Fruit fly (Drosophila melanogaster): ENCODE results near the gene CG10375.

Gene CG10375

DNA sequence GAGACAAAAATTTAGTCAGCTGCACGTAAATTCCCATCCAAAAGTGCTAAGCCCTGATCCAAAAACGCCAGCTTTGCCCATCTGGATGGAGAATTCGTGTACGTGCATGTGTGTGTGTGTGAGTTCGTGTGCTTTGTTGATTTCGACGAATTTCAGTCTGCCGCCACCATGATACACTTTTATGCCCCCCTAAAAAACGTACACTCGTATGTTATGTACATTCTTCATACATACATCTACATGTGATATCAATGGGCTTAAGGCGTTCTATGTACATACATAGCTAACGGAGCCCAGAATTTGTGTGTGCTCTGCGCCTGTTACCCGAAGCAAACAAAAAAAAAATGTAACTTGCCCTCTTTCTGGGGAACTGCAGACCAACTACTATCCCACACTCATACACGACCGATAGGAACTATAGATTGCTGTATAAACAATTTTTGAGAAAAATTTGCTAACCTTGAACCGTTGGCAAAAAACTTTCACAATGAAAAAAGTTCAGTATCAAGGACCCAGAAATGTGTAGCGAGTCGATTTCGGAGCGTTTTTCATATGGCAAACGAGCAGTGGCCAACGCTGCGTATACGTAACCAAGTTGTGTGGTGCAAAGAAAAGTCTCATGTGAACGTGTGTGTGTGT, 41.7 kb upstream of the CG10375 start (continued):
- no peak for TF ChIP-seq ara (GFP tag; IDR thresholded peaks at IDR 0.05)
- TF ChIP-seq HHEX (GFP tag; optimal IDR thresholded peaks at IDR 0.05) = no peak
- TF ChIP-seq CG8281 (tag; optimal IDR thresholded peaks at IDR 0.05) = no peak
- TF ChIP-seq CG33213 (GFP tag; optimal IDR thresholded peaks at IDR 0.05) = no peak
- no peak for TF ChIP-seq sima (GFP tag; optimal IDR thresholded peaks at IDR 0.05)
- TF ChIP-seq pb (GFP tag; optimal IDR thresholded peaks at IDR 0.05) = no peak
- no peak for TF ChIP-seq CG11456 (GFP tag; IDR thresholded peaks at IDR 0.05)
- TF ChIP-seq bab2 (GFP tag; optimal IDR thresholded peaks at IDR 0.05) = no peak
- TF ChIP-seq Optix (GFP tag; IDR thresholded peaks at IDR 0.05) = no peak
- no peak for TF ChIP-seq crol (GFP tag; IDR thresholded peaks at IDR 0.05)
- no peak for TF ChIP-seq Taf1 (GFP tag; IDR thresholded peaks at IDR 0.05)
- TF ChIP-seq CG6765 (GFP tag; optimal IDR thresholded peaks at IDR 0.05) = no peak
- no peak for TF ChIP-seq hth (optimal IDR thresholded peaks at IDR 0.05)
- no peak for TF ChIP-seq dm (GFP tag; optimal IDR thresholded peaks at IDR 0.05)
- no peak for TF ChIP-seq ap (GFP tag; IDR thresholded peaks at IDR 0.05)
- no peak for TF ChIP-seq ERR (GFP tag; optimal IDR thresholded peaks at IDR 0.05)
- TF ChIP-seq CG14965 (GFP tag; optimal IDR thresholded peaks at IDR 0.05; ENCODE audit: borderline replicate concordance) = no peak
- no peak for TF ChIP-seq p53 (GFP tag; optimal IDR thresholded peaks at IDR 0.05)
- no peak for TF ChIP-seq CG12219 (GFP tag; optimal IDR thresholded peaks at IDR 0.05)
- TF ChIP-seq BEAF-32 (GFP tag; optimal IDR thresholded peaks at IDR 0.05) = no peak
- TF ChIP-seq CG7271 (tag; optimal IDR thresholded peaks at IDR 0.05) = no peak
- TF ChIP-seq chm (GFP tag; IDR thresholded peaks at IDR 0.05) = no peak
- TF ChIP-seq ssp (GFP tag; IDR thresholded peaks at IDR 0.05) = no peak
- TF ChIP-seq CG13424 (tag; optimal IDR thresholded peaks at IDR 0.05) = no peak
- no peak for TF ChIP-seq Abd-B (GFP tag; optimal IDR thresholded peaks at IDR 0.05)
- no peak for TF ChIP-seq sr (GFP tag; IDR thresholded peaks at IDR 0.05)
- TF ChIP-seq sna (GFP tag; IDR thresholded peaks at IDR 0.05; ENCODE audit: partially characterized antibody) = no peak
- TF ChIP-seq CrebB (tag; optimal IDR thresholded peaks at IDR 0.05) = peak; percentile 32
- TF ChIP-seq esg (GFP tag; conservative IDR thresholded peaks at IDR 0.05) = no peak
- TF ChIP-seq CG9797 (GFP tag; optimal IDR thresholded peaks at IDR 0.05) = no peak
- TF ChIP-seq sisA (GFP tag; IDR thresholded peaks at IDR 0.05) = no peak
- TF ChIP-seq prd (optimal IDR thresholded peaks at IDR 0.05) = no peak
- no peak for TF ChIP-seq prd (GFP tag; IDR thresholded peaks at IDR 0.05)
- no peak for TF ChIP-seq psq (GFP tag; optimal IDR thresholded peaks at IDR 0.05)
- TF ChIP-seq da (GFP tag; optimal IDR thresholded peaks at IDR 0.05) = no peak
- TF ChIP-seq CG4404 (GFP tag; IDR thresholded peaks at IDR 0.05) = no peak
- TF ChIP-seq z (GFP tag; IDR thresholded peaks at IDR 0.05) = no peak
- TF ChIP-seq CG15011 (GFP tag; optimal IDR thresholded peaks at IDR 0.05) = no peak
- TF ChIP-seq CG14860 (GFP tag; IDR thresholded peaks at IDR 0.05; ENCODE audit: partially characterized antibody) = no peak
- TF ChIP-seq NC2α (GFP tag; optimal IDR thresholded peaks at IDR 0.05) = no peak
- no peak for TF ChIP-seq slou (GFP tag; optimal IDR thresholded peaks at IDR 0.05)
- no peak; the same call in 1 of the 2 replicates for TF ChIP-seq stc (GFP tag; IDR thresholded peaks at IDR 0.05)
- TF ChIP-seq kni (GFP tag; optimal IDR thresholded peaks at IDR 0.05) = peak; percentile 49
- TF ChIP-seq Atf-2 (GFP tag; optimal IDR thresholded peaks at IDR 0.05) = no peak
- TF ChIP-seq Six4 (GFP tag; optimal IDR thresholded peaks at IDR 0.05) = no peak
- no peak for TF ChIP-seq CG8359 (GFP tag; optimal IDR thresholded peaks at IDR 0.05; ENCODE audit: borderline replicate concordance)
- no peak for TF ChIP-seq CG18262 (tag; optimal IDR thresholded peaks at IDR 0.05)
- TF ChIP-seq CG7987 (GFP tag; optimal IDR thresholded peaks at IDR 0.05) = peak; percentile 23
- TF ChIP-seq Xbp1 (GFP tag; optimal IDR thresholded peaks at IDR 0.05) = no peak
- TF ChIP-seq CG2116 (GFP tag; optimal IDR thresholded peaks at IDR 0.05) = no peak
- peak; percentile 49 for TF ChIP-seq cwo (GFP tag; optimal IDR thresholded peaks at IDR 0.05)
- peak; percentile 35 for TF ChIP-seq CG15601 (tag; optimal IDR thresholded peaks at IDR 0.05)

All from whole organism, embryonic.